4 fruit fly cellular contexts compared by ENCODE assay signal in the genomic region with DNA sequence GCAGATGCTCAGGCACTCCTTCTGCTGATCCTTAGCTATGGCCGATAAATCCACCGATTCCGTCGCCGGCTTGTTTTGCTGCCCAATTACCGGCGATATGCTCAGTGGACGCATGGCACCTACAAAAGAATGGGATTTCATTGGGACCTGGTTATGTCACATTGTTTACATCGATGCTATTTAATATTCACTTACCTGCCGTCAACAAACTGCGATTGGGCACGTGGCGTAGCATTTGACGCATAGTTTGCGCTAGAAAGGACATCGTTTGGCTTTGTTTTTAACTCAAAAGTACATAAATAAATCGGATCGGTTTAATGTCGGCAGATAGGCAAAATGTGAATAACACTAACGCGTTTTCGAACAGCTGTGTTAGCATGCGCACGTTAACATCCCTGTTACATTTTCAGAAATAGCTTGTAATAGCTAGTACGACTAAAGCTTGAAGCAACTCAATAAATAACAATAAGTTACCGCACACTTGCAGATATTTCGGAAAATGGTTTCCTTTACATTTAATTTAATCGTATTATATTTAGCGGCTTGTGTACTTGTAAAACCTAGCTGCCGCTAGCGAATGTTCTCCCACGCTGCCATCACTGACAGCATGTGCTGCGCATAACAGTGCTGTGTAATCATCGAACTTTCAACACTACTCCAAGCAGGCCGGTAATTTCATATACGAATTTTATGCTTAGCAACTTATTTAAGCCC.
TF ChIP-seq lines count a peak whose summit lies in the region.

A gene (minus strand): TSS at position 347 of the 714 bp plus-strand sequence.
A gene (plus strand): TSS at position 626 of the 714 bp plus-strand sequence.

TF ChIP-seq in whole organism, adult, 20 proteins besides CTCF, POLR2A, EP300 and RAD21 (continued from another document):
- TF ChIP-seq CG12768 (GFP tag; optimal IDR thresholded peaks at IDR 0.05; lab: Kevin White, UChicago), result peak; percentile 76
- TF ChIP-seq CG5204 (GFP tag; optimal IDR thresholded peaks at IDR 0.05; lab: Kevin White, UChicago), result no peak
- TF ChIP-seq bab1 (GFP tag; optimal IDR thresholded peaks at IDR 0.05; lab: Kevin White, UChicago), result peak; percentile 34
- peak; percentile 97 for TF ChIP-seq Mnt (GFP tag; optimal IDR thresholded peaks at IDR 0.05; lab: Kevin White, UChicago)

TF ChIP-seq in whole organism, embryonic, 481 proteins besides CTCF, POLR2A, EP300 and RAD21 (continued from another document and continues in another):
- TF ChIP-seq CG7987 (GFP tag; optimal IDR thresholded peaks at IDR 0.05; lab: Kevin White, UChicago), result peak; percentile 36
- peak; percentile 83 for TF ChIP-seq Sin3A (optimal IDR thresholded peaks at IDR 0.05; lab: Kevin White, UChicago)
- peak; percentile 81 for TF ChIP-seq YL-1 (GFP tag; optimal IDR thresholded peaks at IDR 0.05; lab: Kevin White, UChicago)
- no peak for TF ChIP-seq CG10959 (GFP tag; IDR thresholded peaks at IDR 0.05; lab: Robert Waterston, UW)
- TF ChIP-seq zfh2 (GFP tag; optimal IDR thresholded peaks at IDR 0.05; lab: Kevin White, UChicago), result peak; percentile 74
- TF ChIP-seq Deaf1 (tag; optimal IDR thresholded peaks at IDR 0.05; lab: Kevin White, UChicago), result peak; percentile 6
- TF ChIP-seq Rfx (GFP tag; IDR thresholded peaks at IDR 0.05; lab: Robert Waterston, UW), result peak; percentile 77
- peak; percentile 43 for TF ChIP-seq da (GFP tag; optimal IDR thresholded peaks at IDR 0.05; lab: Kevin White, UChicago)
- peak; percentile 57; the same call in 1 of the 2 replicates for TF ChIP-seq CG17328 (GFP tag; IDR thresholded peaks at IDR 0.05; lab: Robert Waterston, UW)
- TF ChIP-seq CG9727 (GFP tag; optimal IDR thresholded peaks at IDR 0.05; lab: Kevin White, UChicago), result peak; percentile 46
- TF ChIP-seq cad (GFP tag; optimal IDR thresholded peaks at IDR 0.05; lab: Kevin White, UChicago), result no peak
- TF ChIP-seq toy (GFP tag; IDR thresholded peaks at IDR 0.05; lab: Robert Waterston, UW), result no peak
- peak; percentile 5 for TF ChIP-seq CG13894 (tag; optimal IDR thresholded peaks at IDR 0.05; lab: Kevin White, UChicago)
- no peak for TF ChIP-seq CG8359 (GFP tag; optimal IDR thresholded peaks at IDR 0.05; lab: Kevin White, UChicago; ENCODE audit: borderline replicate concordance)
- TF ChIP-seq lov (optimal IDR thresholded peaks at IDR 0.05; lab: Kevin White, UChicago), result no peak
- TF ChIP-seq lov (GFP tag; IDR thresholded peaks at IDR 0.05; lab: Robert Waterston, UW), result no peak
- peak; percentile 59 for TF ChIP-seq Dbx (GFP tag; IDR thresholded peaks at IDR 0.05; lab: Robert Waterston, UW)
- no peak for TF ChIP-seq peb (GFP tag; IDR thresholded peaks at IDR 0.05; lab: Robert Waterston, UW)
- TF ChIP-seq CG10267 (tag; optimal IDR thresholded peaks at IDR 0.05; lab: Kevin White, UChicago), result peak; percentile 95
- peak; percentile 34; the same call in 1 of the 2 replicates for TF ChIP-seq CG7372 (GFP tag; IDR thresholded peaks at IDR 0.05; lab: Robert Waterston, UW)
- TF ChIP-seq corto (GFP tag; optimal IDR thresholded peaks at IDR 0.05; lab: Kevin White, UChicago), result no peak
- TF ChIP-seq Xrp1 (GFP tag; IDR thresholded peaks at IDR 0.05; lab: Robert Waterston, UW), result peak; percentile 66
- peak; percentile 54 for TF ChIP-seq CG4854 (GFP tag; optimal IDR thresholded peaks at IDR 0.05; lab: Kevin White, UChicago)
- TF ChIP-seq HLH4C (GFP tag; IDR thresholded peaks at IDR 0.05; lab: Robert Waterston, UW; ENCODE audit: partially characterized antibody), result no peak
- TF ChIP-seq grau (tag; optimal IDR thresholded peaks at IDR 0.05; lab: Kevin White, UChicago), result peak; percentile 63
- no peak for TF ChIP-seq Nf-YA (GFP tag; IDR thresholded peaks at IDR 0.05; lab: Robert Waterston, UW)
- TF ChIP-seq CG12659 (GFP tag; optimal IDR thresholded peaks at IDR 0.05; lab: Kevin White, UChicago), result peak; percentile 67
- peak; percentile 36 for TF ChIP-seq nerfin-1 (tag; optimal IDR thresholded peaks at IDR 0.05; lab: Kevin White, UChicago)
- TF ChIP-seq Fer1 (GFP tag; optimal IDR thresholded peaks at IDR 0.05; lab: Kevin White, UChicago), result peak; percentile 77
- TF ChIP-seq dan (GFP tag; IDR thresholded peaks at IDR 0.05; lab: Robert Waterston, UW), result no peak
- TF ChIP-seq CG8388 (GFP tag; optimal IDR thresholded peaks at IDR 0.05; lab: Kevin White, UChicago), result peak; percentile 43
- TF ChIP-seq Lim3 (GFP tag; IDR thresholded peaks at IDR 0.05; lab: Robert Waterston, UW), result no peak
- peak; percentile 19 for TF ChIP-seq CG15269 (tag; optimal IDR thresholded peaks at IDR 0.05; lab: Kevin White, UChicago)
- TF ChIP-seq sd (tag; optimal IDR thresholded peaks at IDR 0.05; lab: Kevin White, UChicago), result peak; percentile 30
- TF ChIP-seq CG10366 (GFP tag; IDR thresholded peaks at IDR 0.05; lab: Robert Waterston, UW), result peak; percentile 39; the same call in 1 of the 2 replicates
- no peak for TF ChIP-seq sqz (GFP tag; optimal IDR thresholded peaks at IDR 0.05; lab: Kevin White, UChicago)
- TF ChIP-seq CG10209 (GFP tag; optimal IDR thresholded peaks at IDR 0.05; lab: Kevin White, UChicago), result peak; percentile 40
- TF ChIP-seq dysf (GFP tag; IDR thresholded peaks at IDR 0.05; lab: Robert Waterston, UW), result peak; percentile 45; the same call in 2 of the 3 replicates
- TF ChIP-seq Dad (GFP tag; optimal IDR thresholded peaks at IDR 0.05; lab: Kevin White, UChicago), result peak; percentile 49

TF ChIP-seq in whole organism, prepupa, 60 proteins besides CTCF, POLR2A, EP300 and RAD21 (continued from another document):
- TF ChIP-seq esn (GFP tag; optimal IDR thresholded peaks at IDR 0.05; lab: Kevin White, UChicago), result peak; percentile 78
- TF ChIP-seq Sox14 (GFP tag; optimal IDR thresholded peaks at IDR 0.05; lab: Kevin White, UChicago), result peak; percentile 37
- TF ChIP-seq CG6792 (GFP tag; optimal IDR thresholded peaks at IDR 0.05; lab: Kevin White, UChicago), result peak; percentile 57
- TF ChIP-seq CG11294 (GFP tag; IDR thresholded peaks at IDR 0.05; lab: Robert Waterston, UW), result no peak
- TF ChIP-seq CG34406 (GFP tag; optimal IDR thresholded peaks at IDR 0.05; lab: Kevin White, UChicago), result peak; percentile 46
- peak; percentile 57 for TF ChIP-seq CG31627 (GFP tag; optimal IDR thresholded peaks at IDR 0.05; lab: Kevin White, UChicago)
- no peak for TF ChIP-seq CG6808 (GFP tag; optimal IDR thresholded peaks at IDR 0.05; lab: Kevin White, UChicago)
- peak; percentile 47 for TF ChIP-seq acj6 (GFP tag; optimal IDR thresholded peaks at IDR 0.05; lab: Kevin White, UChicago)
- peak; percentile 55 for TF ChIP-seq CG32006 (GFP tag; optimal IDR thresholded peaks at IDR 0.05; lab: Kevin White, UChicago)
- peak; percentile 49 for TF ChIP-seq fkh (GFP tag; optimal IDR thresholded peaks at IDR 0.05; lab: Kevin White, UChicago)
- no peak for TF ChIP-seq CG10631 (GFP tag; optimal IDR thresholded peaks at IDR 0.05; lab: Kevin White, UChicago)
- TF ChIP-seq svp (GFP tag; lab: Kevin White, UChicago), result no peak
- TF ChIP-seq pdm3 (GFP tag; optimal IDR thresholded peaks at IDR 0.05; lab: Kevin White, UChicago), result no peak
- TF ChIP-seq lz (GFP tag; optimal IDR thresholded peaks at IDR 0.05; lab: Kevin White, UChicago), result peak; percentile 61
- no peak for TF ChIP-seq Lpt (GFP tag; optimal IDR thresholded peaks at IDR 0.05; lab: Kevin White, UChicago)
- peak; percentile 67 for TF ChIP-seq Met (GFP tag; optimal IDR thresholded peaks at IDR 0.05; lab: Kevin White, UChicago)
- no peak for TF ChIP-seq Sox15 (GFP tag; optimal IDR thresholded peaks at IDR 0.05; lab: Kevin White, UChicago)
- TF ChIP-seq Ets96B (tag; optimal IDR thresholded peaks at IDR 0.05; lab: Kevin White, UChicago), result peak; percentile 41
- TF ChIP-seq vri (GFP tag; optimal IDR thresholded peaks at IDR 0.05; lab: Kevin White, UChicago), result peak; percentile 79
- TF ChIP-seq CG3919 (GFP tag; optimal IDR thresholded peaks at IDR 0.05; lab: Kevin White, UChicago), result peak; percentile 71
- peak; percentile 28 for TF ChIP-seq Ets21C (GFP tag; optimal IDR thresholded peaks at IDR 0.05; lab: Kevin White, UChicago)
- TF ChIP-seq Gug (GFP tag; IDR thresholded peaks at IDR 0.05; lab: Robert Waterston, UW), result no peak
- TF ChIP-seq topi (GFP tag; optimal IDR thresholded peaks at IDR 0.05; lab: Kevin White, UChicago), result peak; percentile 71
- no peak for TF ChIP-seq CG11902 (GFP tag; optimal IDR thresholded peaks at IDR 0.05; lab: Kevin White, UChicago)
- TF ChIP-seq CG3032 (tag; optimal IDR thresholded peaks at IDR 0.05; lab: Kevin White, UChicago), result peak; percentile 61
- TF ChIP-seq dac (GFP tag; optimal IDR thresholded peaks at IDR 0.05; lab: Kevin White, UChicago), result peak; percentile 19
- TF ChIP-seq CG8632 (GFP tag; optimal IDR thresholded peaks at IDR 0.05; lab: Kevin White, UChicago), result peak; percentile 44

TF ChIP-seq in whole organism, wandering third instar larva, 38 proteins besides CTCF, POLR2A, EP300 and RAD21 (continued from another document):
- peak; percentile 62 for TF ChIP-seq HLH106 (tag; optimal IDR thresholded peaks at IDR 0.05; lab: Kevin White, UChicago)
- TF ChIP-seq woc (GFP tag; optimal IDR thresholded peaks at IDR 0.05; lab: Kevin White, UChicago), result peak; percentile 90
- TF ChIP-seq br (GFP tag; optimal IDR thresholded peaks at IDR 0.05; lab: Kevin White, UChicago), result peak; percentile 80
